Worm (Caenorhabditis elegans) whole organism, L3 larva: ENCODE measurements around the gene R05D8.9.

Experiments used
- ama-1 ChIP-seq: fragments of 150-350 bp; optimal IDR thresholded peaks from 2 replicates; lab custom pipeline; 2018
- ceh-16 ChIP-seq: sonication (generic microtip); optimal IDR thresholded peaks from 2 replicates; lab custom pipeline; 2017; ENCODE audit warnings: missing biosample characterization, missing genetic modification characterization
- ceh-28 ChIP-seq: fragments of 150-350 bp; optimal IDR thresholded peaks from 2 replicates; lab custom pipeline; 2014; ENCODE audit warnings: missing biosample characterization, missing genetic modification reagents, missing genetic modification characterization
- ceh-82 ChIP-seq: fragments of 150-350 bp; optimal IDR thresholded peaks from 2 replicates; lab custom pipeline; 2014; ENCODE audit warnings: missing biosample characterization, missing genetic modification characterization
- ceh-9 ChIP-seq: sonication (generic microtip); optimal IDR thresholded peaks from 2 replicates; lab custom pipeline; 2018; ENCODE audit warnings: missing biosample characterization, missing genetic modification characterization
- daf-12 ChIP-seq: fragments of 150-350 bp; optimal IDR thresholded peaks from 2 replicates; lab custom pipeline; 2014; ENCODE audit warnings: missing biosample characterization, missing genetic modification reagents, missing genetic modification characterization
- egl-27 ChIP-seq: sonication (generic microtip); optimal IDR thresholded peaks from 4 replicates; lab custom pipeline; 2017; ENCODE audit warnings: missing biosample characterization, missing genetic modification reagents, missing genetic modification characterization
- egl-5 ChIP-seq: fragments of 150-350 bp; optimal IDR thresholded peaks from 2 replicates; lab custom pipeline; 2017; ENCODE audit warnings: missing biosample characterization, missing genetic modification reagents, missing genetic modification characterization, inconsistent platforms
- elt-2 ChIP-seq: sonication (generic microtip); optimal IDR thresholded peaks from 2 replicates; lab custom pipeline; 2016; ENCODE audit warnings: missing genetic modification reagents, mild to moderate bottlenecking, missing genetic modification characterization, missing compliant biosample characterization
- eor-1 ChIP-seq, 2 experiments: fragments of 150-350 bp; optimal IDR thresholded peaks; 2 replicates each; lab custom pipeline; 2014 to 2018; ENCODE audit warnings: missing biosample characterization in 2 of 2, missing genetic modification characterization in 2 of 2
- fkh-10 ChIP-seq: sonication (generic microtip); optimal IDR thresholded peaks from 2 replicates; lab custom pipeline; 2017; ENCODE audit warnings: missing biosample characterization, missing genetic modification reagents, missing genetic modification characterization
- fos-1 ChIP-seq: fragments of 150-350 bp; optimal IDR thresholded peaks from 2 replicates; lab custom pipeline; 2014; ENCODE audit warnings: missing biosample characterization, missing genetic modification characterization
- hmg-11 ChIP-seq: sonication (generic microtip); optimal IDR thresholded peaks from 2 replicates; lab custom pipeline; 2016; ENCODE audit warnings: missing genetic modification characterization, missing compliant biosample characterization
- lin-15B ChIP-seq: fragments of 150-350 bp; optimal IDR thresholded peaks from 2 replicates; lab custom pipeline; 2014; ENCODE audit warnings: missing biosample characterization, missing genetic modification characterization
- lin-39 ChIP-seq: fragments of 150-350 bp; optimal IDR thresholded peaks from 2 replicates; lab custom pipeline; 2018; ENCODE audit warnings: missing biosample characterization, missing genetic modification reagents, missing genetic modification characterization
- mdl-1 ChIP-seq: fragments of 150-350 bp; optimal IDR thresholded peaks from 2 replicates; lab custom pipeline; 2014; ENCODE audit warnings: missing biosample characterization, missing genetic modification characterization
- nfya-1 ChIP-seq: sonication (generic microtip); optimal IDR thresholded peaks from 2 replicates; lab custom pipeline; 2017; ENCODE audit warnings: missing genetic modification characterization, mild to moderate bottlenecking, missing compliant biosample characterization, antibody characterized with exemption, moderate library complexity; ENCODE audit not compliant: insufficient read depth
- nhr-237 ChIP-seq: fragments of 150-350 bp; optimal IDR thresholded peaks from 2 replicates; lab custom pipeline; 2014; ENCODE audit warnings: missing biosample characterization, missing genetic modification characterization
- nhr-28 ChIP-seq: fragments of 150-350 bp; optimal IDR thresholded peaks from 2 replicates; lab custom pipeline; 2014; ENCODE audit warnings: missing biosample characterization, missing genetic modification characterization
- nhr-43 ChIP-seq: sonication (generic microtip); optimal IDR thresholded peaks from 2 replicates; lab custom pipeline; 2016; ENCODE audit warnings: mild to moderate bottlenecking, missing genetic modification characterization, missing compliant biosample characterization; ENCODE audit not compliant: poor library complexity, severe bottlenecking
- nhr-76 ChIP-seq: fragments of 150-350 bp; sonication (generic microtip); optimal IDR thresholded peaks from 5 replicates; lab custom pipeline; 2014; ENCODE audit warnings: missing biosample characterization, missing genetic modification characterization
- pha-4 ChIP-seq: fragments of 150-350 bp; optimal IDR thresholded peaks from 2 replicates; lab custom pipeline; 2014; ENCODE audit warnings: missing biosample characterization, missing genetic modification reagents, missing genetic modification characterization
- pqm-1 ChIP-seq: fragments of 150-350 bp; optimal IDR thresholded peaks from 2 replicates; lab custom pipeline; 2017; ENCODE audit warnings: missing biosample characterization, missing genetic modification characterization, inconsistent platforms
- sea-2 ChIP-seq: fragments of 150-350 bp; sonication (generic microtip); optimal IDR thresholded peaks from 4 replicates; lab custom pipeline; 2014; ENCODE audit warnings: missing biosample characterization, missing genetic modification reagents, missing genetic modification characterization
- skn-1 ChIP-seq: fragments of 150-350 bp; optimal IDR thresholded peaks from 2 replicates; lab custom pipeline; 2014; ENCODE audit warnings: missing biosample characterization, missing genetic modification characterization
- unc-62 ChIP-seq: fragments of 150-350 bp; sonication (generic microtip); optimal IDR thresholded peaks from 4 replicates; lab custom pipeline; 2014; ENCODE audit warnings: missing biosample characterization, missing genetic modification reagents, missing genetic modification characterization
- zag-1 ChIP-seq: fragments of 150-350 bp; optimal IDR thresholded peaks from 2 replicates; lab custom pipeline; 2014; ENCODE audit warnings: missing biosample characterization, missing genetic modification characterization
- ztf-4 ChIP-seq: fragments of 150-350 bp; optimal IDR thresholded peaks from 2 replicates; lab custom pipeline; 2014; ENCODE audit warnings: missing biosample characterization, missing genetic modification characterization

The R05D8.9 gene

ce11 chrV:2792958-2793357 lies 25.6 kb upstream of the R05D8.9 start:
- TF ChIP-seq daf-12 (tag; lab: Kevin White, UChicago) (no peak), ama-1 (lab: Kevin White, UChicago) (no peak), nhr-43 (tag; lab: Kevin White, UChicago) (no peak), skn-1 (tag; lab: Kevin White, UChicago) (no peak), hmg-11 (tag; lab: Kevin White, UChicago) (no peak), ztf-4 (tag; lab: Kevin White, UChicago) (no peak), nhr-76 (no peak), ceh-28 (tag; lab: Kevin White, UChicago) (no peak), ceh-82 (tag; lab: Kevin White, UChicago) (no peak)
- TF ChIP-seq, all 47 proteins: peak for 0

ce11 chrV:2780786-2781185 lies 13.4 kb upstream of the R05D8.9 start, which contains the start of gene R05D8.11:
Gene R05D8.11, minus strand, starts transcription at chrV:2780886.
- no peak for TF ChIP-seq elt-2 (tag; lab: Kevin White, UChicago)
- TF ChIP-seq ceh-9 (tag; lab: Kevin White, UChicago): no peak
- no peak for TF ChIP-seq sea-2 (GFP tag; lab: Kevin White, UChicago)
- TF ChIP-seq egl-27 (tag; lab: Kevin White, UChicago): no peak
- TF ChIP-seq fos-1 (tag; lab: Kevin White, UChicago): no peak
- no peak for TF ChIP-seq pha-4 (tag; lab: Kevin White, UChicago)

ce11 chrV:2774042-2774441 lies 6.7 kb upstream of the R05D8.9 start, which contains the start of gene srj-18:
Gene srj-18, plus strand, starts transcription at chrV:2774342.
- TF ChIP-seq ceh-16 (tag; lab: Kevin White, UChicago) (no peak), lin-39 (tag; lab: Kevin White, UChicago) (no peak), zag-1 (no peak), egl-27 (tag; lab: Kevin White, UChicago) (no peak), nhr-28 (tag; lab: Kevin White, UChicago) (no peak), nhr-237 (tag; lab: Kevin White, UChicago) (no peak), ama-1 (lab: Kevin White, UChicago) (no peak), lin-15B (tag; lab: Kevin White, UChicago) (no peak)

- no peak for TF ChIP-seq lin-39 (tag; lab: Kevin White, UChicago)
Measured at ce11 chrV:2771560-2771959, 4.2 kb upstream of the R05D8.9 start, which contains the start of gene srh-56. Gene srh-56, plus strand, starts transcription at chrV:2771860.

- TF ChIP-seq nfya-1 (tag; lab: Kevin White, UChicago): no peak
- no peak for TF ChIP-seq pqm-1 (tag; lab: Kevin White, UChicago)
- no peak for TF ChIP-seq elt-2 (tag; lab: Kevin White, UChicago)
- no peak for TF ChIP-seq ceh-9 (tag; lab: Kevin White, UChicago)
- TF ChIP-seq eor-1 (tag; optimal IDR thresholded peaks at IDR 0.05; lab: Kevin White, UChicago): no peak
- no peak for TF ChIP-seq nhr-28 (tag; lab: Kevin White, UChicago)
- TF ChIP-seq nhr-237 (tag; lab: Kevin White, UChicago): no peak
- no peak for TF ChIP-seq egl-27 (tag; lab: Kevin White, UChicago)
- TF ChIP-seq ztf-4 (tag; lab: Kevin White, UChicago): no peak
- no peak for TF ChIP-seq lin-15B (tag; lab: Kevin White, UChicago)
- TF ChIP-seq zag-1: no peak
- TF ChIP-seq, all 47 proteins: peak for 0
Measured at ce11 chrV:2769754-2770153, 2.4 kb upstream of the R05D8.9 start, which contains the start of gene dhs-15. Gene dhs-15, minus strand, starts transcription at chrV:2769854.

- no peak for TF ChIP-seq mdl-1
- TF ChIP-seq fkh-10 (GFP tag; lab: Kevin White, UChicago): no peak
- peak; percentile 74 for TF ChIP-seq elt-2 (tag; lab: Kevin White, UChicago)
- TF ChIP-seq pqm-1 (tag; lab: Kevin White, UChicago): peak; percentile 82
- no peak for TF ChIP-seq lin-15B (tag; lab: Kevin White, UChicago)
- TF ChIP-seq hmg-11 (tag; lab: Kevin White, UChicago): no peak
- TF ChIP-seq unc-62: no peak
Measured at ce11 chrV:2765052-2765451, 2.3 kb downstream of the R05D8.9 start, which contains the start of gene dhs-14. Gene dhs-14, minus strand, starts transcription at chrV:2765200.

- TF ChIP-seq egl-5: no peak
Measured at ce11 chrV:2763105-2763504, 4.3 kb downstream of the R05D8.9 start, which contains the start of gene R05D8.7. Gene R05D8.7, minus strand, starts transcription at chrV:2763208.
